Worm (Caenorhabditis elegans): ENCODE data around the gene cyp-34A10.

DNA sequence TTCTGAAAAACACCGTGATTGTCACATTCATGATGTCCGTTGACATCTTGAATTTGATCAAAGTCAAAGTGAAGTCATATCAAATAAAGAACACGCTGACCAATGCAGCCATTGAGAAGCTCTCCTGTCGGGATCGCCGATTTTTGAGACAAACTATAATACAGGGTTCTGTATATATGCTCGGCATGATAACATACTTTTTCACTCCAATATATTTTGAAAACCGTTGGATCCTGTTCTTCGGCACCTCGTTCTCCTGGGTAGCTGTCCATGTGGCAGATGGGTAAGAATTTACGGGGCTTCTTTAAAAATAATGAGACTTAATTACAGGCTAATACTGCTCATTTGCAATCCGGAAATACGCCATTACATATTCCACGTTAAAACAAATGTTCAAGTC, 50.2 kb downstream of the cyp-34A10 start:
- TF ChIP-seq cog-1 (tag; optimal IDR thresholded peaks at IDR 0.05) (no peak), flt-1 (GFP tag; IDR thresholded peaks at IDR 0.05) (no peak)
